Fruit fly (Drosophila melanogaster) whole organism, embryonic: ENCODE measurements around the gene CG11839.

Source experiments
- Bdp1 ChIP-seq: fragments of 200-800 bp; sonication (Bioruptor generic); optimal IDR thresholded peaks from 3 replicates; lab custom pipeline; 2016; ENCODE audit warnings: missing biosample characterization, missing genetic modification characterization
- Bgb ChIP-seq: fragments of 200-800 bp; sonication (Bioruptor generic); IDR thresholded peaks from 2 replicates; pipeline ENCODE4 v1.3.6; 2022; ENCODE audit warnings: missing biosample characterization, missing genetic modification characterization; ENCODE audit not compliant: partially characterized antibody
- CG10267 ChIP-seq: fragments of 200-800 bp; sonication (Bioruptor generic); optimal IDR thresholded peaks from 2 replicates; lab custom pipeline; 2018; ENCODE audit warnings: missing biosample characterization, mild to moderate bottlenecking, missing genetic modification characterization, moderate library complexity
- CG12942 ChIP-seq: fragments of 200-800 bp; sonication (Bioruptor generic); optimal IDR thresholded peaks from 3 replicates; lab custom pipeline; 2016; ENCODE audit warnings: missing biosample characterization, missing genetic modification characterization
- CG17385 ChIP-seq: fragments of 200-800 bp; sonication (Bioruptor generic); optimal IDR thresholded peaks from 3 replicates; lab custom pipeline; 2018; ENCODE audit warnings: missing biosample characterization, mild to moderate bottlenecking, missing genetic modification characterization
- CG17829 ChIP-seq: fragments of 200-800 bp; optimal IDR thresholded peaks from 2 replicates; lab custom pipeline; 2019; ENCODE audit warnings: missing biosample characterization, mild to moderate bottlenecking, missing genetic modification characterization, moderate library complexity
- CG18262 ChIP-seq: fragments of 200-800 bp; optimal IDR thresholded peaks from 3 replicates; lab custom pipeline; 2019; ENCODE audit warnings: missing biosample characterization, mild to moderate bottlenecking, missing genetic modification characterization, moderate library complexity
- CG32532 ChIP-seq: fragments of 200-800 bp; sonication (Bioruptor generic); IDR thresholded peaks from 2 replicates; pipeline ENCODE4 v1.3.6; 2022; ENCODE audit warnings: missing biosample characterization, missing genetic modification characterization
- CG3726 ChIP-seq: fragments of 200-800 bp; sonication (Bioruptor generic); IDR thresholded peaks from 3 replicates; pipeline ENCODE4, ENCODE4 v1.3.6; 2022; ENCODE audit warnings: missing biosample characterization, missing genetic modification characterization
- CG3838 ChIP-seq: fragments of 200-800 bp; sonication (Bioruptor generic); optimal IDR thresholded peaks from 3 replicates; lab custom pipeline; 2016; ENCODE audit warnings: missing biosample characterization, missing genetic modification characterization
- CG4617 ChIP-seq: fragments of 200-800 bp; sonication (Bioruptor generic); optimal IDR thresholded peaks from 3 replicates; lab custom pipeline; 2016; ENCODE audit warnings: missing biosample characterization, missing genetic modification characterization, borderline replicate concordance
- CG6765 ChIP-seq: fragments of 200-800 bp; sonication (Bioruptor generic); optimal IDR thresholded peaks from 3 replicates; lab custom pipeline; 2017; ENCODE audit warnings: missing biosample characterization, mild to moderate bottlenecking, missing genetic modification characterization
- CG6813 ChIP-seq: fragments of 200-800 bp; sonication (Bioruptor generic); optimal IDR thresholded peaks from 2 replicates; lab custom pipeline; 2017; ENCODE audit warnings: missing biosample characterization, missing genetic modification characterization, mild to moderate bottlenecking, moderate library complexity, missing genetic modification reagents
- CG7271 ChIP-seq: fragments of 200-800 bp; sonication (Bioruptor generic); optimal IDR thresholded peaks from 2 replicates; lab custom pipeline; 2018; ENCODE audit warnings: missing biosample characterization, mild to moderate bottlenecking, missing genetic modification characterization, moderate library complexity
- CG7987 ChIP-seq: fragments of 200-800 bp; sonication (Bioruptor generic); optimal IDR thresholded peaks from 2 replicates; lab custom pipeline; 2018; ENCODE audit warnings: missing biosample characterization, mild to moderate bottlenecking, missing genetic modification characterization, moderate library complexity
- CG8359 ChIP-seq: fragments of 200-800 bp; sonication (Bioruptor generic); optimal IDR thresholded peaks from 2 replicates; lab custom pipeline; 2017; ENCODE audit warnings: missing biosample characterization, mild to moderate bottlenecking, missing genetic modification characterization, borderline replicate concordance
- CG8924 ChIP-seq: fragments of 200-800 bp; optimal IDR thresholded peaks from 3 replicates; lab custom pipeline; 2019; ENCODE audit warnings: missing biosample characterization, mild to moderate bottlenecking, missing genetic modification characterization, moderate library complexity
- CG9817 ChIP-seq: fragments of 200-800 bp; sonication (Bioruptor generic); optimal IDR thresholded peaks from 2 replicates; lab custom pipeline; 2018; ENCODE audit warnings: missing biosample characterization, mild to moderate bottlenecking, missing genetic modification characterization, moderate library complexity
- D19A ChIP-seq: fragments of 200-800 bp; optimal IDR thresholded peaks from 3 replicates; lab custom pipeline; 2019; ENCODE audit warnings: missing biosample characterization, mild to moderate bottlenecking, missing genetic modification characterization, moderate library complexity
- Dll ChIP-seq: fragments of 200-800 bp; sonication (Bioruptor generic); IDR thresholded peaks from 4 replicates; pipeline ENCODE4 v1.3.6; 2022; ENCODE audit warnings: missing biosample characterization, missing genetic modification characterization; ENCODE audit not compliant: partially characterized antibody
- Doc2 ChIP-seq: fragments of 200-800 bp; sonication (Bioruptor generic); IDR thresholded peaks from 2 replicates; pipeline ENCODE4 v1.3.6; 2022; ENCODE audit warnings: missing biosample characterization, missing genetic modification characterization
- Fer1 ChIP-seq: fragments of 200-800 bp; sonication (Bioruptor generic); optimal IDR thresholded peaks from 2 replicates; lab custom pipeline; 2017; ENCODE audit warnings: missing biosample characterization, mild to moderate bottlenecking, missing genetic modification characterization
- GATAe ChIP-seq: fragments of 200-800 bp; sonication (Bioruptor generic); conservative IDR thresholded peaks from 2 replicates; pipeline ENCODE4 v1.3.6; 2022; ENCODE audit warnings: missing biosample characterization, missing genetic modification characterization
- Gug ChIP-seq: fragments of 200-800 bp; sonication (Bioruptor generic); IDR thresholded peaks from 4 replicates; pipeline ENCODE4 v1.3.6; 2022; ENCODE audit warnings: missing biosample characterization, missing genetic modification characterization
- H2.0 ChIP-seq: fragments of 200-800 bp; sonication (Bioruptor generic); IDR thresholded peaks from 2 replicates; pipeline ENCODE4 v1.3.6; 2022; ENCODE audit warnings: missing biosample characterization, missing genetic modification characterization
- Ravus ChIP-seq: fragments of 200-800 bp; sonication (Bioruptor generic); IDR thresholded peaks from 2 replicates; pipeline ENCODE4 v1.3.6; 2022; ENCODE audit warnings: missing biosample characterization, missing genetic modification characterization
- Side ChIP-seq: fragments of 200-800 bp; sonication (Bioruptor generic); optimal IDR thresholded peaks from 2 replicates; lab custom pipeline; 2016; ENCODE audit warnings: missing biosample characterization, missing genetic modification characterization
- Usf ChIP-seq: fragments of 200-800 bp; sonication (Bioruptor generic); optimal IDR thresholded peaks from 2 replicates; lab custom pipeline; 2017; ENCODE audit warnings: missing genotype, missing biosample characterization, missing genetic modification characterization
- Xbp1 ChIP-seq: fragments of 200-800 bp; sonication (Bioruptor generic); optimal IDR thresholded peaks from 3 replicates; lab custom pipeline; 2016; ENCODE audit warnings: missing biosample characterization, mild to moderate bottlenecking, missing genetic modification characterization
- ac ChIP-seq: fragments of 200-800 bp; sonication (Bioruptor generic); optimal IDR thresholded peaks from 3 replicates; lab custom pipeline; 2017; ENCODE audit warnings: missing biosample characterization, mild to moderate bottlenecking, missing genetic modification characterization
- bbx ChIP-seq: fragments of 200-800 bp; sonication (Bioruptor generic); IDR thresholded peaks from 2 replicates; pipeline ENCODE4 v1.3.6; 2022; ENCODE audit warnings: missing biosample characterization, missing genetic modification characterization; ENCODE audit not compliant: partially characterized antibody
- cg ChIP-seq: fragments of 200-800 bp; sonication (Bioruptor generic); optimal IDR thresholded peaks from 3 replicates; lab custom pipeline; 2019; ENCODE audit warnings: missing biosample characterization, mild to moderate bottlenecking, missing genetic modification characterization, moderate library complexity
- chinmo ChIP-seq: fragments of 200-800 bp; sonication (Bioruptor generic); IDR thresholded peaks from 4 replicates; pipeline ENCODE4 v1.3.6; 2022; ENCODE audit warnings: missing biosample characterization, missing genetic modification characterization; ENCODE audit not compliant: partially characterized antibody
- corto ChIP-seq: fragments of 200-800 bp; sonication (Bioruptor generic); optimal IDR thresholded peaks from 2 replicates; lab custom pipeline; 2016; ENCODE audit warnings: missing biosample characterization, mild to moderate bottlenecking, missing genetic modification characterization, moderate library complexity
- crp ChIP-seq, 2 experiments: fragments of 200-800 bp; sonication (Bioruptor generic); optimal IDR thresholded peaks; 2 replicates in 1 of 2; 3 replicates in 1 of 2; lab custom pipeline; 2017; ENCODE audit warnings: missing biosample characterization in 2 of 2, missing genetic modification characterization in 2 of 2, mild to moderate bottlenecking in 1 of 2, moderate library complexity in 1 of 2
- dm ChIP-seq: fragments of 200-800 bp; sonication (Bioruptor generic); optimal IDR thresholded peaks from 3 replicates; lab custom pipeline; 2016; ENCODE audit warnings: missing biosample characterization, missing genetic modification characterization
- gcm2 ChIP-seq: fragments of 200-800 bp; sonication (Bioruptor generic); optimal IDR thresholded peaks from 2 replicates; lab custom pipeline; 2016; ENCODE audit warnings: missing biosample characterization, missing genetic modification characterization
- grau ChIP-seq: fragments of 200-800 bp; optimal IDR thresholded peaks from 3 replicates; lab custom pipeline; 2019; ENCODE audit warnings: missing biosample characterization, mild to moderate bottlenecking, missing genetic modification characterization, moderate library complexity
- insv ChIP-seq, 2 experiments: fragments of 200-800 bp; sonication (Bioruptor generic); optimal IDR thresholded peaks; 3 replicates each; lab custom pipeline; 2016 to 2018; ENCODE audit warnings: missing biosample characterization in 2 of 2, missing genetic modification characterization in 2 of 2
- knrl ChIP-seq: fragments of 200-800 bp; sonication (Bioruptor generic); IDR thresholded peaks from 3 replicates; pipeline ENCODE4 v1.3.6; 2022; ENCODE audit warnings: missing biosample characterization, missing genetic modification characterization; ENCODE audit not compliant: partially characterized antibody
- pho ChIP-seq: fragments of 200-800 bp; sonication (Bioruptor generic); optimal IDR thresholded peaks from 2 replicates; lab custom pipeline; 2016; ENCODE audit warnings: missing biosample characterization, missing genetic modification characterization
- phol ChIP-seq: fragments of 200-800 bp; sonication (Bioruptor generic); optimal IDR thresholded peaks from 3 replicates; lab custom pipeline; 2018; ENCODE audit warnings: missing biosample characterization, mild to moderate bottlenecking, missing genetic modification characterization, moderate library complexity
- sens ChIP-seq: fragments of 200-800 bp; sonication (Bioruptor generic); peaks from one replicate; lab custom pipeline; 2016; ENCODE audit warnings: missing biosample characterization, missing genetic modification characterization
- sqz ChIP-seq: fragments of 200-800 bp; sonication (Bioruptor generic); optimal IDR thresholded peaks from 3 replicates; lab custom pipeline; 2018; ENCODE audit warnings: missing biosample characterization, mild to moderate bottlenecking, missing genetic modification characterization
- stwl ChIP-seq: fragments of 200-800 bp; sonication (Bioruptor generic); optimal IDR thresholded peaks from 3 replicates; lab custom pipeline; 2018; ENCODE audit warnings: missing biosample characterization, mild to moderate bottlenecking, missing genetic modification characterization, moderate library complexity
- tio ChIP-seq: fragments of 200-800 bp; sonication (Bioruptor generic); optimal IDR thresholded peaks from 2 replicates; lab custom pipeline; 2017; ENCODE audit warnings: missing biosample characterization, missing genetic modification characterization, inconsistent platforms
- toy ChIP-seq: fragments of 200-800 bp; sonication (Bioruptor generic); IDR thresholded peaks from 2 replicates; pipeline ENCODE4 v1.3.6; 2022; ENCODE audit warnings: missing biosample characterization, missing genetic modification characterization
- ttk ChIP-seq: fragments of 200-800 bp; sonication (Bioruptor generic); IDR thresholded peaks from 2 replicates; pipeline ENCODE4 v2.1.2; 2022; ENCODE audit warnings: missing biosample characterization, missing genetic modification characterization
- twi ChIP-seq: fragments of 200-800 bp; optimal IDR thresholded peaks from 2 replicates; lab custom pipeline; 2019; ENCODE audit warnings: missing biosample characterization, mild to moderate bottlenecking, missing genetic modification characterization, moderate library complexity
- wek ChIP-seq: fragments of 200-800 bp; sonication (Bioruptor generic); optimal IDR thresholded peaks from 3 replicates; lab custom pipeline; 2018; ENCODE audit warnings: missing biosample characterization, mild to moderate bottlenecking, missing genetic modification characterization, moderate library complexity

Gene CG11839

dm6 chr3R:25074558-25074964 is 4.8 kb downstream of the CG11839 start, which contains the start of the genes shams and CG11920 (continued):
- TF ChIP-seq stwl (tag; lab: Kevin White, UChicago) (peak; percentile 52), toy (GFP tag; lab: Robert Waterston, UW) (no peak), cg (GFP tag; lab: Kevin White, UChicago) (peak; percentile 16), wek (peak; percentile 77), Bdp1 (GFP tag; lab: Kevin White, UChicago) (no peak), CG18262 (tag; lab: Kevin White, UChicago) (peak; percentile 3), CG8359 (GFP tag; lab: Kevin White, UChicago) (no peak), CG6765 (GFP tag; lab: Kevin White, UChicago) (no peak), CG3838 (peak; percentile 36), CG7987 (GFP tag; lab: Kevin White, UChicago) (no peak), Fer1 (GFP tag; lab: Kevin White, UChicago) (no peak), Side (GFP tag; lab: Kevin White, UChicago) (no peak), pho (no peak), insv (GFP tag; optimal IDR thresholded peaks at IDR 0.05; lab: Kevin White, UChicago) (no peak), Xbp1 (no peak), CG6813 (GFP tag; lab: Kevin White, UChicago) (no peak), H2.0 (GFP tag; lab: Robert Waterston, UW) (no peak), CG8924 (peak; percentile 88), Dll (GFP tag; lab: Robert Waterston, UW) (peak; percentile 73; the same call in 3 of the 4 replicates), gcm2 (GFP tag; lab: Kevin White, UChicago) (no peak), CG9817 (no peak), sens (peak; percentile 80), tio (GFP tag; lab: Kevin White, UChicago) (no peak), Ravus (GFP tag; lab: Robert Waterston, UW) (no peak), corto (GFP tag; lab: Kevin White, UChicago) (no peak), chinmo (no peak), CG10267 (tag; lab: Kevin White, UChicago) (peak; percentile 47), knrl (GFP tag; lab: Robert Waterston, UW) (no peak; the same call in 2 of the 3 replicates), grau (tag; lab: Kevin White, UChicago) (peak; percentile 32), CG12942 (no peak), CG3726 (GFP tag; lab: Robert Waterston, UW) (no peak), CG7271 (tag; lab: Kevin White, UChicago) (no peak), CG17385 (GFP tag; lab: Kevin White, UChicago) (no peak), Bgb (GFP tag; lab: Robert Waterston, UW) (peak; percentile 60), twi (peak; percentile 45), CG4617 (GFP tag; lab: Kevin White, UChicago) (peak; percentile 60), CG17829 (tag; lab: Kevin White, UChicago) (peak; percentile 69), CG32532 (no peak), dm (GFP tag; lab: Kevin White, UChicago) (peak; percentile 80), ttk (GFP tag; lab: Robert Waterston, UW) (no peak), sqz (GFP tag; lab: Kevin White, UChicago) (no peak), Doc2 (GFP tag; lab: Robert Waterston, UW) (no peak), Usf (GFP tag; lab: Kevin White, UChicago) (no peak), Gug (GFP tag; lab: Robert Waterston, UW) (no peak), ac (GFP tag; lab: Kevin White, UChicago) (no peak), crp (GFP tag; optimal IDR thresholded peaks at IDR 0.05; lab: Kevin White, UChicago) (peak in 1 of 2 experiments; percentile 73), bbx (GFP tag; lab: Robert Waterston, UW) (peak; percentile 33; the same call in 1 of the 2 replicates), GATAe (GFP tag; lab: Robert Waterston, UW) (no peak), D19A (tag; lab: Kevin White, UChicago) (peak; percentile 20), phol (peak; percentile 10)
